Fruit fly (Drosophila melanogaster) whole organism, embryonic: ENCODE data around the gene CG6168.

Experiments
- Atf3 ChIP-seq: fragments of 200-800 bp; sonication (Bioruptor generic); optimal IDR thresholded peaks from 3 replicates; lab custom pipeline; 2016; ENCODE audit warnings: missing biosample characterization, missing genetic modification characterization
- CG10979 ChIP-seq: fragments of 200-800 bp; sonication (Bioruptor generic); optimal IDR thresholded peaks from 2 replicates; lab custom pipeline; 2018; ENCODE audit warnings: missing biosample characterization, mild to moderate bottlenecking, missing genetic modification characterization, moderate library complexity
- CG12071 ChIP-seq: fragments of 200-800 bp; sonication (Bioruptor generic); optimal IDR thresholded peaks from 3 replicates; lab custom pipeline; 2018; ENCODE audit warnings: missing biosample characterization, mild to moderate bottlenecking, missing genetic modification characterization
- CG13894 ChIP-seq: fragments of 200-800 bp; sonication (Bioruptor generic); optimal IDR thresholded peaks from 3 replicates; lab custom pipeline; 2018; ENCODE audit warnings: missing biosample characterization, mild to moderate bottlenecking, missing genetic modification characterization, moderate library complexity
- CG15269 ChIP-seq: fragments of 200-800 bp; sonication (Bioruptor generic); optimal IDR thresholded peaks from 2 replicates; lab custom pipeline; 2018; ENCODE audit warnings: missing biosample characterization, mild to moderate bottlenecking, missing genetic modification characterization, moderate library complexity
- CG15479 ChIP-seq: fragments of 200-800 bp; sonication (Bioruptor generic); optimal IDR thresholded peaks from 3 replicates; lab custom pipeline; 2019; ENCODE audit warnings: missing biosample characterization, mild to moderate bottlenecking, missing genetic modification characterization, moderate library complexity
- CG15601 ChIP-seq: fragments of 200-800 bp; sonication (Bioruptor generic); optimal IDR thresholded peaks from 3 replicates; lab custom pipeline; 2019; ENCODE audit warnings: missing biosample characterization, mild to moderate bottlenecking, missing genetic modification characterization, moderate library complexity
- CG1603 ChIP-seq: fragments of 200-800 bp; sonication (Bioruptor generic); optimal IDR thresholded peaks from 2 replicates; lab custom pipeline; 2019; ENCODE audit warnings: missing biosample characterization, mild to moderate bottlenecking, missing genetic modification characterization, moderate library complexity
- CG16779 ChIP-seq: fragments of 200-800 bp; sonication (Bioruptor generic); IDR thresholded peaks from 2 replicates; pipeline ENCODE4 v1.3.6; 2022; ENCODE audit warnings: missing biosample characterization, missing genetic modification characterization
- CG17359 ChIP-seq: fragments of 200-800 bp; sonication (Bioruptor generic); optimal IDR thresholded peaks from 3 replicates; lab custom pipeline; 2018; ENCODE audit warnings: missing biosample characterization, mild to moderate bottlenecking, missing genetic modification characterization, moderate library complexity
- CG17568 ChIP-seq: fragments of 200-800 bp; sonication (Bioruptor generic); optimal IDR thresholded peaks from 2 replicates; lab custom pipeline; 2018; ENCODE audit warnings: missing biosample characterization, mild to moderate bottlenecking, missing genetic modification characterization, moderate library complexity
- CG18262 ChIP-seq: fragments of 200-800 bp; optimal IDR thresholded peaks from 3 replicates; lab custom pipeline; 2019; ENCODE audit warnings: missing biosample characterization, mild to moderate bottlenecking, missing genetic modification characterization, moderate library complexity
- CG18619 ChIP-seq: fragments of 200-800 bp; sonication (Bioruptor generic); optimal IDR thresholded peaks from 3 replicates; lab custom pipeline; 2017; ENCODE audit warnings: missing biosample characterization, mild to moderate bottlenecking, missing genetic modification characterization
- CG3163 ChIP-seq: fragments of 200-800 bp; sonication (Bioruptor generic); optimal IDR thresholded peaks from 3 replicates; lab custom pipeline; 2016; ENCODE audit warnings: missing biosample characterization, missing genetic modification characterization
- CG32767 ChIP-seq: fragments of 200-800 bp; sonication (Bioruptor generic); IDR thresholded peaks from 2 replicates; pipeline ENCODE4 v1.3.6; 2022; ENCODE audit warnings: missing biosample characterization, missing genetic modification characterization
- CG3281 ChIP-seq: fragments of 200-800 bp; sonication (Bioruptor generic); optimal IDR thresholded peaks from 3 replicates; lab custom pipeline; 2017; ENCODE audit warnings: missing biosample characterization, mild to moderate bottlenecking, missing genetic modification characterization
- CG34224 ChIP-seq: fragments of 200-800 bp; sonication (Bioruptor generic); IDR thresholded peaks from 3 replicates; pipeline ENCODE4 v1.3.6; 2022; ENCODE audit warnings: missing biosample characterization, missing genetic modification characterization; ENCODE audit not compliant: partially characterized antibody
- CG43689 ChIP-seq: fragments of 200-800 bp; sonication (Bioruptor generic); IDR thresholded peaks from 2 replicates; pipeline ENCODE4 v1.3.6; 2022; ENCODE audit warnings: missing biosample characterization, missing genetic modification characterization
- CG4854 ChIP-seq: fragments of 200-800 bp; sonication (Bioruptor generic); optimal IDR thresholded peaks from 2 replicates; lab custom pipeline; 2016; ENCODE audit warnings: missing biosample characterization, missing genetic modification characterization, inconsistent platforms
- CG6854 ChIP-seq: fragments of 200-800 bp; sonication (Bioruptor generic); optimal IDR thresholded peaks from 3 replicates; lab custom pipeline; 2017; ENCODE audit warnings: missing biosample characterization, mild to moderate bottlenecking, missing genetic modification characterization
- CG9215 ChIP-seq: fragments of 200-800 bp; sonication (Bioruptor generic); IDR thresholded peaks from 2 replicates; pipeline ENCODE4 v1.3.6; 2022; ENCODE audit warnings: missing biosample characterization, missing genetic modification characterization
- CTCF ChIP-seq: fragments of 200-800 bp; sonication (Bioruptor generic); optimal IDR thresholded peaks from 2 replicates; lab custom pipeline; 2017; ENCODE audit warnings: missing biosample characterization, mild to moderate bottlenecking, missing genetic modification characterization, moderate library complexity
- D ChIP-seq, 2 experiments: fragments of 200-800 bp in 1 of 2; fragments of >200 bp in 1 of 2; sonication (Bioruptor generic) in 1 of 2; optimal IDR thresholded peaks; 2 replicates in 1 of 2; 3 replicates in 1 of 2; lab custom pipeline; 2017; ENCODE audit warnings: mild to moderate bottlenecking in 1 of 2, missing biosample characterization in 1 of 2, missing genetic modification characterization in 1 of 2, missing genetic modification reagents in 1 of 2
- HHEX ChIP-seq: fragments of 200-800 bp; sonication (Bioruptor generic); optimal IDR thresholded peaks from 3 replicates; lab custom pipeline; 2017; ENCODE audit warnings: missing biosample characterization, mild to moderate bottlenecking, missing genetic modification characterization, missing genetic modification reagents
- HLH54F ChIP-seq: fragments of 200-800 bp; sonication (Bioruptor generic); optimal IDR thresholded peaks from 3 replicates; lab custom pipeline; 2016; ENCODE audit warnings: missing biosample characterization, missing genetic modification characterization
- Hey ChIP-seq: fragments of 200-800 bp; sonication (Bioruptor generic); optimal IDR thresholded peaks from 3 replicates; lab custom pipeline; 2018; ENCODE audit warnings: missing biosample characterization, mild to moderate bottlenecking, missing genetic modification characterization
- Mrtf ChIP-seq: fragments of 200-800 bp; sonication (Bioruptor generic); IDR thresholded peaks from 3 replicates; pipeline ENCODE4 v1.3.6; 2022; ENCODE audit warnings: missing biosample characterization, missing genetic modification characterization
- NFAT ChIP-seq: fragments of 200-800 bp; sonication (Bioruptor generic); IDR thresholded peaks from 2 replicates; pipeline ENCODE4 v1.3.6; 2022; ENCODE audit warnings: missing biosample characterization, missing genetic modification characterization
- Tbp ChIP-seq: fragments of >200 bp; optimal IDR thresholded peaks from 2 replicates; lab custom pipeline; 2018; ENCODE audit warnings: missing biosample characterization, missing genetic modification characterization
- ash1 ChIP-seq: fragments of 200-800 bp; sonication (Bioruptor generic); optimal IDR thresholded peaks from 2 replicates; lab custom pipeline; 2018; ENCODE audit warnings: missing biosample characterization, mild to moderate bottlenecking, missing genetic modification characterization
- cad ChIP-seq: fragments of >200 bp; optimal IDR thresholded peaks from 2 replicates; lab custom pipeline; 2017; ENCODE audit warnings: missing biosample characterization, missing genetic modification characterization
- chif ChIP-seq, 2 experiments: fragments of 200-800 bp; sonication (Bioruptor generic); optimal IDR thresholded peaks; 3 replicates each; lab custom pipeline; 2016; ENCODE audit warnings: missing biosample characterization in 2 of 2, missing genetic modification characterization in 2 of 2
- chinmo ChIP-seq: fragments of 200-800 bp; sonication (Bioruptor generic); IDR thresholded peaks from 4 replicates; pipeline ENCODE4 v1.3.6; 2022; ENCODE audit warnings: missing biosample characterization, missing genetic modification characterization; ENCODE audit not compliant: partially characterized antibody
- disco-r ChIP-seq: fragments of 200-800 bp; sonication (Bioruptor generic); optimal IDR thresholded peaks from 2 replicates; lab custom pipeline; 2016; ENCODE audit warnings: missing biosample characterization, missing genetic modification characterization
- fd64A ChIP-seq: fragments of 200-800 bp; sonication (Bioruptor generic); optimal IDR thresholded peaks from 3 replicates; lab custom pipeline; 2018; ENCODE audit warnings: missing biosample characterization, mild to moderate bottlenecking, missing genetic modification characterization
- h ChIP-seq: fragments of >200 bp; optimal IDR thresholded peaks from 2 replicates; lab custom pipeline; 2017
- her ChIP-seq: fragments of 200-800 bp; sonication (Bioruptor generic); optimal IDR thresholded peaks from 2 replicates; lab custom pipeline; 2016; ENCODE audit warnings: missing biosample characterization, missing genetic modification characterization
- insv ChIP-seq, 2 experiments: fragments of 200-800 bp; sonication (Bioruptor generic); optimal IDR thresholded peaks; 3 replicates each; lab custom pipeline; 2016 to 2018; ENCODE audit warnings: missing biosample characterization in 2 of 2, missing genetic modification characterization in 2 of 2
- kni ChIP-seq: fragments of 200-800 bp; sonication (Bioruptor generic); optimal IDR thresholded peaks from 3 replicates; lab custom pipeline; 2017; ENCODE audit warnings: mild to moderate bottlenecking, missing biosample characterization, missing genetic modification reagents, missing genetic modification characterization
- pfk ChIP-seq: fragments of 200-800 bp; sonication (Bioruptor generic); optimal IDR thresholded peaks from 2 replicates; lab custom pipeline; 2018; ENCODE audit warnings: missing biosample characterization, mild to moderate bottlenecking, missing genetic modification characterization, moderate library complexity
- repo ChIP-seq: fragments of 200-800 bp; sonication (Bioruptor generic); optimal IDR thresholded peaks from 2 replicates; lab custom pipeline; 2016; ENCODE audit warnings: missing biosample characterization, missing genetic modification characterization
- scrt ChIP-seq: fragments of 200-800 bp; sonication (Bioruptor generic); optimal IDR thresholded peaks from 2 replicates; lab custom pipeline; 2018; ENCODE audit warnings: missing biosample characterization, mild to moderate bottlenecking, missing genetic modification characterization, moderate library complexity
- sens ChIP-seq: fragments of 200-800 bp; sonication (Bioruptor generic); peaks from one replicate; lab custom pipeline; 2016; ENCODE audit warnings: missing biosample characterization, missing genetic modification characterization
- so ChIP-seq: fragments of 200-800 bp; sonication (Bioruptor generic); IDR thresholded peaks from 3 replicates; pipeline ENCODE4 v1.3.6; 2022; ENCODE audit warnings: missing biosample characterization, missing genetic modification characterization
- ssp ChIP-seq: fragments of 200-800 bp; sonication (Bioruptor generic); IDR thresholded peaks from 2 replicates; pipeline ENCODE4 v1.3.6; 2022; ENCODE audit warnings: missing biosample characterization, missing genetic modification characterization
- stc ChIP-seq: fragments of 200-800 bp; sonication (Bioruptor generic); IDR thresholded peaks from 2 replicates; pipeline ENCODE4 v1.3.6; 2022; ENCODE audit warnings: missing biosample characterization, missing genetic modification characterization
- tgo ChIP-seq: fragments of 200-800 bp; sonication (Bioruptor generic); IDR thresholded peaks from 3 replicates; pipeline ENCODE4 v1.3.6; 2022; ENCODE audit warnings: missing biosample characterization, missing genetic modification characterization
- tll ChIP-seq, 2 experiments: fragments of 200-800 bp in 1 of 2; fragments of >200 bp in 1 of 2; sonication (Bioruptor generic) in 1 of 2; optimal IDR thresholded peaks; 2 replicates each; lab custom pipeline; 2017 to 2019; ENCODE audit warnings: missing biosample characterization in 2 of 2, missing genetic modification characterization in 2 of 2, mild to moderate bottlenecking in 1 of 2, moderate library complexity in 1 of 2
- vvl ChIP-seq: fragments of 200-800 bp; sonication (Bioruptor generic); IDR thresholded peaks from 2 replicates; pipeline ENCODE4 v1.3.6; 2022; ENCODE audit warnings: missing biosample characterization, missing genetic modification characterization
- zen ChIP-seq: fragments of 200-800 bp; sonication (Bioruptor generic); optimal IDR thresholded peaks from 3 replicates; lab custom pipeline; 2018; ENCODE audit warnings: missing biosample characterization, mild to moderate bottlenecking, missing genetic modification characterization, moderate library complexity

CG6168 gene

DNA sequence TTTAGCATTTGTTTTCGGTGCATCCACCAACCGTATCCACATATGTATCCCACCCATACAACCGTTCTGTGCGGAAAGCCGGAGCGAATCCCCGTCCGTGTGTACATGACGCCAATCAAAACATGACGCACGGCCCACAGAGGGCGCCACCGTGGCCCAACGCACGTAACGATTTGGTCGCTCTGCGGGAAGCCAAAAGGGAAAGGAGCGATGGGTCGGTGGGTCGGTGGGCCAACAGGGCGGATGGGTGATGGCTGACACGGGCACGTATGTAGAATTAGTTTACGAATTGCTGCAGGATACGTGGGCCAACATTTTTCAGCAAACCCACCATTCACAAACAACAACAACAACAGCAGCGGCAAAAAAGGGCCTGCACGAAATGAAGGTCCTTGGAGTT, 37.2 kb upstream of the CG6168 start (continued):
- peak; percentile 65 for TF ChIP-seq CG12071 (GFP tag; lab: Kevin White, UChicago)
- peak; percentile 76 for TF ChIP-seq CG13894 (tag; lab: Kevin White, UChicago)
- peak; percentile 4 for TF ChIP-seq Atf3 (GFP tag; lab: Kevin White, UChicago)
- TF ChIP-seq so: 0 out of 3 replicates have a peak, but pooled peaks have one; percentile 33
- peak; percentile 4 for TF ChIP-seq fd64A (GFP tag; lab: Kevin White, UChicago)
- TF ChIP-seq CG32767 (GFP tag; lab: Robert Waterston, UW): 0 out of 2 replicates have a peak, but pooled peaks have one; percentile 37
- TF ChIP-seq scrt: peak; percentile 19
- TF ChIP-seq CG18619 (GFP tag; lab: Kevin White, UChicago): no peak
- TF ChIP-seq HHEX: peak; percentile 7
- 0 out of 2 replicates have a peak, but pooled peaks have one; percentile 19 for TF ChIP-seq vvl (GFP tag; lab: Robert Waterston, UW)
- TF ChIP-seq CG34224 (GFP tag; lab: Robert Waterston, UW): no peak
- peak; percentile 16 for TF ChIP-seq CG17359 (tag; lab: Kevin White, UChicago)
- TF ChIP-seq CTCF (GFP tag; lab: Kevin White, UChicago): peak; percentile 91
- TF ChIP-seq h (lab: Kevin White, UChicago): no peak
- TF ChIP-seq disco-r: no peak
- TF ChIP-seq sens (GFP tag; lab: Kevin White, UChicago): peak; percentile 26
- TF ChIP-seq repo (GFP tag; lab: Kevin White, UChicago): no peak
- TF ChIP-seq her (GFP tag; lab: Kevin White, UChicago): peak; percentile 30
- 0 out of 3 replicates have a peak, but pooled peaks have one; percentile 44 for TF ChIP-seq Mrtf (GFP tag; lab: Robert Waterston, UW)
- 0 out of 2 replicates have a peak, but pooled peaks have one; percentile 11 for TF ChIP-seq NFAT (GFP tag; lab: Robert Waterston, UW)
- TF ChIP-seq CG16779 (GFP tag; lab: Robert Waterston, UW): peak; percentile 34; the same call in 1 of the 2 replicates
- TF ChIP-seq CG10979 (tag; lab: Kevin White, UChicago): no peak
- no peak for TF ChIP-seq CG6854 (GFP tag; lab: Kevin White, UChicago)
- TF ChIP-seq CG1603: peak; percentile 10
- TF ChIP-seq ssp (GFP tag; lab: Robert Waterston, UW): no peak
- peak; percentile 35; the same call in 1 of the 2 replicates for TF ChIP-seq stc (GFP tag; lab: Robert Waterston, UW)
- no peak for TF ChIP-seq CG15601

DNA sequence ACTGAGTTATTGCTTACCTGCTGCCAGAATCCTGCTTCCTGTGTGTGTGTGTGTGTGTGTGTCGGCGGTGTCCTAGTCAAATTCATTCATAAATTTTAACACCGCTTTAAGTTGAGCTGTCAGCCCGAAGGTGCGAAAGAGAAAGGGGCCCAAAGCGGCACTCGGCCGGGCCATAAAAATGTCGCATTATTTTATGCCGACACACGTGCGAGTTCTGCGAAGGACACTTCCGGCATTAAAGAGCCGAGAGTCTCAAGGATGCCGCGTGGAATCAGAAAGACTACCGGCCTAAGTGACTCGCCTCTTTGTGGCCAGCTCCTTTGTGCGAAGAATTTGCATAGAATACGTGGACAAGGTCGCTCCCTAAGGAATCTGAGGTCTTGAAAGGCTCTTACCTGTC, 35.5 kb upstream of the CG6168 start:
- TF ChIP-seq cad (GFP tag; lab: Kevin White, UChicago) (peak; percentile 92), CG3163 (GFP tag; lab: Kevin White, UChicago) (no peak), CG43689 (GFP tag; lab: Robert Waterston, UW) (no peak), chinmo (GFP tag; lab: Robert Waterston, UW) (no peak), CG15479 (GFP tag; lab: Kevin White, UChicago) (peak; percentile 43), CG9215 (GFP tag; lab: Robert Waterston, UW) (no peak), zen (tag; lab: Kevin White, UChicago) (peak; percentile 63), pfk (GFP tag; lab: Kevin White, UChicago) (no peak), CG18262 (no peak), Hey (tag; lab: Kevin White, UChicago) (peak; percentile 34), Tbp (GFP tag; lab: Kevin White, UChicago) (no peak), chif (GFP tag; optimal IDR thresholded peaks at IDR 0.05; lab: Kevin White, UChicago) (no peak), tll (GFP tag; optimal IDR thresholded peaks at IDR 0.05; lab: Kevin White, UChicago) (peak in 1 of 2 experiments; percentile 89), CG4854 (GFP tag; lab: Kevin White, UChicago) (no peak), Mrtf (GFP tag; lab: Robert Waterston, UW) (no peak), ash1 (GFP tag; lab: Kevin White, UChicago) (no peak), HLH54F (GFP tag; lab: Kevin White, UChicago) (no peak), CG6854 (GFP tag; lab: Kevin White, UChicago) (no peak), D (optimal IDR thresholded peaks at IDR 0.05; lab: Kevin White, UChicago) (peak; percentile 67), D (GFP tag; optimal IDR thresholded peaks at IDR 0.05; lab: Kevin White, UChicago) (no peak), CG3281 (no peak), kni (GFP tag; lab: Kevin White, UChicago) (no peak), CG15269 (tag; lab: Kevin White, UChicago) (no peak), h (lab: Kevin White, UChicago) (no peak), insv (GFP tag; optimal IDR thresholded peaks at IDR 0.05; lab: Kevin White, UChicago) (no peak), tgo (GFP tag; lab: Robert Waterston, UW) (no peak), CG16779 (GFP tag; lab: Robert Waterston, UW) (no peak), CG17568 (no peak)
